Worm (Caenorhabditis elegans): Measurements from ENCODE around the gene sdha-1.

DNA sequence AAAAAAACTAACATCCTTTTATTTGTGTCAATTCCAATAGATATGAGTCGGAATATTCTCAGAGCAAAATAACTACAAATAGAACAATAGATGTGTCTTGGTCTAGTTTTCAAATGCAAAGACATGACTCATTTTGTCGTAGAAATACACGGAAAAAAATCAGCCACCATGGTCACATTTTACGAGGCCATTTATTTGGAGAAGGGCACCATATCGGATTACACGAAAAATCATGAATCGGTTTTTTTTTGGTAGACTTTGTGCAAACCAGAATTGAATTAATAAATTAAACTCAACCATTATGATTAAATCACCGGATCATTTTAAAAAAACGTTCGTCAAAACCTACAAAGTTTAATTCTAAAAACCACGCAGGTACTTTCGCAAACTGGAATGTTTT lies 25.4 kb downstream of the sdha-1 start, which contains the start of gene H03E18.2:
- TF ChIP-seq ets-7 (tag; optimal IDR thresholded peaks at IDR 0.05) (no peak), F13C5.2 (tag; optimal IDR thresholded peaks at IDR 0.05) (no peak), ceh-36 (tag; optimal IDR thresholded peaks at IDR 0.05) (no peak), ama-1 (optimal IDR thresholded peaks at IDR 0.05) (no peak), sea-1 (GFP tag; conservative IDR thresholded peaks at IDR 0.05) (no peak), ceh-13 (GFP tag; optimal IDR thresholded peaks at IDR 0.05) (no peak), flt-1 (GFP tag; IDR thresholded peaks at IDR 0.05) (no peak), pes-1 (GFP tag; IDR thresholded peaks at IDR 0.05) (no peak), aly-1 (tag; optimal IDR thresholded peaks at IDR 0.05) (no peak), scrt-1 (GFP tag; IDR thresholded peaks at IDR 0.05) (no peak), B0310.2 (tag; optimal IDR thresholded peaks at IDR 0.05) (no peak), hmbx-1 (tag; optimal IDR thresholded peaks at IDR 0.05) (no peak)
